Worm (Caenorhabditis elegans): ENCODE measurements around the gene trx-1.

trx-1 gene

DNA sequence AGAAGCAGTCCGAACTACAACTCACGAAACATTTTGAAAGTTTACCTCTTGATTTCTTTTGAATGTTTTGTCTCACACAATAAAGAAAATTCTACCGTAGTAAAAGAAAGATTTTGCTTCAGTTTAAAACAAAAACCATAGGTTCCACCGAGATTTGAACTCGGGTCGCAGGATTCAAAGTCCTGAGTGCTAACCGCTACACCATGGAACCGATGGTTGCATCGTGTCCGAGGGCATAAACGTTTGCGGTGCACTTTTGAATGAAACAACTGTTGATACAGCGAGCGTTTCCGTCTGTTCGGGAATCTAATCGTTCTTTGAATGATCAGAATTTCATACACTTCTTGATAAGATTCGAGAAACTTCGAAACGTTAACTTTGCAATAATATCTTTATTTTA, 3.4 kb upstream of the trx-1 start (continued):
- no peak for TF ChIP-seq hlh-26 (GFP tag; conservative IDR thresholded peaks at IDR 0.05)
- no peak for TF ChIP-seq C06A6.2 (GFP tag; conservative IDR thresholded peaks at IDR 0.05)
- no peak for TF ChIP-seq nhr-179 (tag; optimal IDR thresholded peaks at IDR 0.05)
- TF ChIP-seq Y56A3A.18 (GFP tag; IDR thresholded peaks at IDR 0.05): 0 out of 2 replicates have a peak, but pooled peaks have one; percentile 31
- peak; percentile 63 for TF ChIP-seq nhr-80 (tag; optimal IDR thresholded peaks at IDR 0.05)
- peak; percentile 17 for TF ChIP-seq ztf-26 (tag; optimal IDR thresholded peaks at IDR 0.05)
- TF ChIP-seq snpc-4 (GFP tag; optimal IDR thresholded peaks at IDR 0.05): peak; percentile 53
- peak in 2 of 4 experiments; percentile 13 to 63 for TF ChIP-seq snpc-4 (tag; optimal IDR thresholded peaks at IDR 0.05)
- TF ChIP-seq akir-1 (GFP tag; optimal IDR thresholded peaks at IDR 0.05): no peak
- TF ChIP-seq mxl-1 (tag; optimal IDR thresholded peaks at IDR 0.05): peak; percentile 25
- TF ChIP-seq ets-4 (GFP tag; optimal IDR thresholded peaks at IDR 0.05): no peak

- no peak for TF ChIP-seq ekl-4 (GFP tag; IDR thresholded peaks at IDR 0.05)
- TF ChIP-seq cebp-2 (GFP tag; IDR thresholded peaks at IDR 0.05): no peak
- TF ChIP-seq attf-5 (GFP tag; optimal IDR thresholded peaks at IDR 0.05): no peak
- no peak for TF ChIP-seq dpff-1 (tag; optimal IDR thresholded peaks at IDR 0.05)
- TF ChIP-seq let-607 (tag; optimal IDR thresholded peaks at IDR 0.05): no peak
- no peak for TF ChIP-seq ceh-100 (GFP tag; IDR thresholded peaks at IDR 0.05)
- TF ChIP-seq F10E7.11 (tag; optimal IDR thresholded peaks at IDR 0.05): no peak
- no peak for TF ChIP-seq ztf-25 (GFP tag; IDR thresholded peaks at IDR 0.05)
- TF ChIP-seq K11D2.4 (GFP tag; IDR thresholded peaks at IDR 0.05): no peak
- TF ChIP-seq rpc-1 (optimal IDR thresholded peaks at IDR 0.05): no peak
- no peak for TF ChIP-seq rpc-1 (tag; optimal IDR thresholded peaks at IDR 0.05)
- no peak for TF ChIP-seq C06A6.2 (GFP tag; conservative IDR thresholded peaks at IDR 0.05)
- TF ChIP-seq hlh-12 (tag; optimal IDR thresholded peaks at IDR 0.05): no peak
- TF ChIP-seq snpc-3.4 (tag; optimal IDR thresholded peaks at IDR 0.05): no peak
- no peak for TF ChIP-seq somi-1 (GFP tag; optimal IDR thresholded peaks at IDR 0.05)
- no peak for TF ChIP-seq akir-1 (GFP tag; optimal IDR thresholded peaks at IDR 0.05)
Measured at ce11 chrII:7755116-7755571, 1.7 kb upstream of the trx-1 start, which contains the start of the genes B0228.6 and B0228.1. B0228.6 (minus strand) TSS chrII:7755166. B0228.1 (plus strand) TSS chrII:7755343.

DNA sequence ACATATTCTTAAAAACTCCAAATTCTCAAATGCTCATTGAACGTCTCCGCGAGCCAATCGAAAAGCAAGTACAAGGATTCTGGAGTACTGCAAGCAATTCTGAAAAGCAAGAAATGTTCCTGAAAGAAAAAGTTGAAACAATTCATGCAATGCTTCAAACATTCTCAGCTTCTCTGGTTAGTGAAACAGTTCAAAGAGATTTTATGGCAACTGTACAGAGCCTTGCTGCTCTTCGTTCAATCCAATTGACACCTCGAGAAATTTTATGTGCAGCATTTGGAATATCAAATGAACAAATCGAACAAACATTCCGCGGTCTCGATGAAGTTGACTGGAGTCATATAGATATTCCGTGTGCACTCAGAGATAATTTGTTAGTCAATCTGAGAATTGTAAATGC, 16.7 kb downstream of the trx-1 start:
- TF ChIP-seq ama-1 (optimal IDR thresholded peaks at IDR 0.05): no peak
- TF ChIP-seq ama-1 (GFP tag; optimal IDR thresholded peaks at IDR 0.05): no peak
- no peak for TF ChIP-seq hmg-20 (GFP tag; IDR thresholded peaks at IDR 0.05)
- no peak for TF ChIP-seq atf-7 (tag; optimal IDR thresholded peaks at IDR 0.05)
- TF ChIP-seq lin-40 (tag; optimal IDR thresholded peaks at IDR 0.05): no peak
- no peak for TF ChIP-seq somi-1 (GFP tag; optimal IDR thresholded peaks at IDR 0.05)
- no peak for TF ChIP-seq dpl-1 (GFP tag; optimal IDR thresholded peaks at IDR 0.05)
- TF ChIP-seq F52B5.7 (tag; optimal IDR thresholded peaks at IDR 0.05): no peak
- TF ChIP-seq sea-2 (GFP tag; IDR thresholded peaks at IDR 0.05): no peak

- TF ChIP-seq madf-10 (tag; optimal IDR thresholded peaks at IDR 0.05) (no peak), pha-4 (tag; optimal IDR thresholded peaks at IDR 0.05) (no peak), let-607 (tag; optimal IDR thresholded peaks at IDR 0.05) (no peak), rec-8 (tag; optimal IDR thresholded peaks at IDR 0.05) (no peak), chd-7 (tag; optimal IDR thresholded peaks at IDR 0.05) (no peak), dox-1 (GFP tag; IDR thresholded peaks at IDR 0.05) (no peak), Y79H2A.3 (GFP tag; conservative IDR thresholded peaks at IDR 0.05) (no peak), sptf-2 (GFP tag; optimal IDR thresholded peaks at IDR 0.05) (no peak), rcor-1 (GFP tag; IDR thresholded peaks at IDR 0.05) (no peak), mcd-1 (GFP tag; IDR thresholded peaks at IDR 0.05) (no peak), snpc-4 (GFP tag; optimal IDR thresholded peaks at IDR 0.05) (no peak), snpc-4 (tag; optimal IDR thresholded peaks at IDR 0.05) (no peak), ZK185.1 (tag; optimal IDR thresholded peaks at IDR 0.05; ENCODE audit: poor library complexity, severe bottlenecking) (no peak), lag-1 (GFP tag; IDR thresholded peaks at IDR 0.05) (no peak), unc-62 (GFP tag; optimal IDR thresholded peaks at IDR 0.05) (no peak), cebp-1 (GFP tag; IDR thresholded peaks at IDR 0.05) (no peak), cebp-1 (tag; optimal IDR thresholded peaks at IDR 0.05) (no peak), cebp-2 (GFP tag; IDR thresholded peaks at IDR 0.05) (no peak)
Measured at ce11 chrII:7724603-7725002, 28.8 kb downstream of the trx-1 start, which contains the start of gene cpna-2. cpna-2 (plus strand) TSS chrII:7724903.

Data from whole organism, young adult.